Worm (Caenorhabditis elegans) whole organism, young adult: ENCODE results near the gene sra-33.
A peak's percentile ranks its signal among the peaks of the same experiment; 100 is the strongest.

Experiments used
- B0019.2 ChIP-seq: fragments of 200-800 bp; sonication (Bioruptor generic); conservative IDR thresholded peaks from 2 replicates; pipeline ENCODE4 v1.3.6; 2022; ENCODE audit warnings: missing genetic modification reagents, missing genetic modification characterization, missing compliant biosample characterization
- B0336.3 ChIP-seq: fragments of 200-800 bp; sonication (Bioruptor generic); IDR thresholded peaks from 2 replicates; pipeline ENCODE4 v1.3.6; 2022; ENCODE audit warnings: missing genetic modification characterization, missing compliant biosample characterization
- C06A6.2 ChIP-seq: fragments of 200-800 bp; sonication (Bioruptor generic); conservative IDR thresholded peaks from 2 replicates; pipeline ENCODE4 v1.3.6; 2022; ENCODE audit warnings: missing genetic modification characterization, missing compliant biosample characterization
- D2030.7 ChIP-seq: fragments of 200-800 bp; sonication (Bioruptor generic); IDR thresholded peaks from 2 replicates; pipeline ENCODE4 v1.3.6; 2022; ENCODE audit warnings: missing genetic modification reagents, missing genetic modification characterization, missing compliant biosample characterization
- F33H1.4 ChIP-seq: fragments of 200-800 bp; sonication (Bioruptor generic); IDR thresholded peaks from 2 replicates; pipeline ENCODE4 v1.3.6; 2022; ENCODE audit warnings: missing genetic modification reagents, missing genetic modification characterization, missing compliant biosample characterization
- F37B4.10 ChIP-seq: fragments of 200-800 bp; sonication (Bioruptor generic); IDR thresholded peaks from 2 replicates; pipeline ENCODE4 v1.3.6; 2022; ENCODE audit warnings: missing genetic modification characterization, missing compliant biosample characterization
- F39B2.1 ChIP-seq: fragments of 200-800 bp; sonication (Bioruptor generic); IDR thresholded peaks from 2 replicates; pipeline ENCODE4 v1.3.6; 2022; ENCODE audit warnings: missing genetic modification reagents, missing genetic modification characterization, missing compliant biosample characterization
- F49E8.2 ChIP-seq: sonication (generic microtip); optimal IDR thresholded peaks from 3 replicates; lab custom pipeline; 2017; ENCODE audit warnings: missing genetic modification characterization, mild to moderate bottlenecking, missing compliant biosample characterization, antibody characterized with exemption, moderate library complexity; ENCODE audit not compliant: insufficient read depth
- F52B5.7 ChIP-seq: sonication (generic microtip); optimal IDR thresholded peaks from 2 replicates; lab custom pipeline; 2016; ENCODE audit warnings: mild to moderate bottlenecking, missing genetic modification characterization, missing compliant biosample characterization
- F55B11.4 ChIP-seq: sonication (generic microtip); optimal IDR thresholded peaks from 2 replicates; lab custom pipeline; 2016; ENCODE audit warnings: missing compliant biosample characterization, missing genetic modification characterization, borderline replicate concordance; ENCODE audit not compliant: insufficient read depth
- F57A8.1 ChIP-seq: fragments of 200-800 bp; sonication (Bioruptor generic); optimal IDR thresholded peaks from 2 replicates; lab custom pipeline; 2018; ENCODE audit warnings: mild to moderate bottlenecking, missing genetic modification characterization, moderate library complexity, missing compliant biosample characterization
- F57C9.4 ChIP-seq: sonication (generic microtip); optimal IDR thresholded peaks from 2 replicates; lab custom pipeline; 2017; ENCODE audit warnings: mild to moderate bottlenecking, missing genetic modification characterization, missing compliant biosample characterization
- Y53G8AR.9 ChIP-seq: fragments of 200-800 bp; sonication (Bioruptor generic); conservative IDR thresholded peaks from 2 replicates; pipeline ENCODE4 v1.3.6; 2022; ENCODE audit warnings: missing genetic modification reagents, missing genetic modification characterization, missing compliant biosample characterization
- Y67H2A.10 ChIP-seq: fragments of 200-800 bp; sonication (Bioruptor generic); conservative IDR thresholded peaks from 2 replicates; pipeline ENCODE4 v1.3.6; 2022; ENCODE audit warnings: missing genetic modification reagents, missing genetic modification characterization, missing compliant biosample characterization
- akir-1 ChIP-seq: fragments of 200-800 bp; sonication (Bioruptor generic); optimal IDR thresholded peaks from 2 replicates; lab custom pipeline; 2018; ENCODE audit warnings: mild to moderate bottlenecking, missing genetic modification characterization, moderate library complexity, missing compliant biosample characterization
- atf-7 ChIP-seq: sonication (generic microtip); optimal IDR thresholded peaks from 2 replicates; lab custom pipeline; 2017; ENCODE audit warnings: mild to moderate bottlenecking, missing genetic modification characterization, missing compliant biosample characterization
- athp-1 ChIP-seq: sonication (generic microtip); optimal IDR thresholded peaks from 2 replicates; lab custom pipeline; 2017; ENCODE audit warnings: mild to moderate bottlenecking, missing genetic modification characterization, missing compliant biosample characterization
- bed-1 ChIP-seq: fragments of 200-800 bp; sonication (Bioruptor generic); IDR thresholded peaks from 2 replicates; pipeline ENCODE4 v1.3.6; 2022; ENCODE audit warnings: missing genetic modification reagents, missing genetic modification characterization, missing compliant biosample characterization
- ceh-100 ChIP-seq: fragments of 200-800 bp; sonication (Bioruptor generic); IDR thresholded peaks from 2 replicates; pipeline ENCODE4 v1.3.6; 2022; ENCODE audit warnings: missing genetic modification reagents, missing genetic modification characterization, missing compliant biosample characterization
- ceh-27 ChIP-seq: fragments of 200-800 bp; sonication (Bioruptor generic); optimal IDR thresholded peaks from 2 replicates; lab custom pipeline; 2018; ENCODE audit warnings: mild to moderate bottlenecking, missing genetic modification characterization, moderate library complexity, missing compliant biosample characterization
- ceh-91 ChIP-seq: fragments of 200-800 bp; sonication (Bioruptor generic); IDR thresholded peaks from 2 replicates; pipeline ENCODE4 v1.3.6; 2022; ENCODE audit warnings: missing genetic modification reagents, missing genetic modification characterization, missing compliant biosample characterization
- die-1 ChIP-seq: sonication (generic microtip); optimal IDR thresholded peaks from 2 replicates; lab custom pipeline; 2016; ENCODE audit warnings: missing genotype, mild to moderate bottlenecking, missing genetic modification characterization, missing compliant biosample characterization
- ekl-4 ChIP-seq: fragments of 200-800 bp; sonication (Bioruptor generic); IDR thresholded peaks from 2 replicates; pipeline ENCODE4 v1.3.6; 2022; ENCODE audit warnings: missing genetic modification reagents, missing genetic modification characterization, missing compliant biosample characterization
- fkh-3 ChIP-seq: sonication (generic microtip); optimal IDR thresholded peaks from 2 replicates; lab custom pipeline; 2016; ENCODE audit warnings: mild to moderate bottlenecking, missing genetic modification characterization, missing compliant biosample characterization
- gei-17 ChIP-seq: fragments of 200-800 bp; sonication (Bioruptor generic); optimal IDR thresholded peaks from 2 replicates; lab custom pipeline; 2018; ENCODE audit warnings: mild to moderate bottlenecking, missing genetic modification characterization, missing compliant biosample characterization
- hlh-26 ChIP-seq: fragments of 200-800 bp; sonication (Bioruptor generic); conservative IDR thresholded peaks from 2 replicates; pipeline ENCODE4 v1.3.6; 2022; ENCODE audit warnings: missing genetic modification reagents, missing genetic modification characterization, missing compliant biosample characterization
- lin-40 ChIP-seq: sonication (generic microtip); optimal IDR thresholded peaks from 2 replicates; lab custom pipeline; 2016; ENCODE audit warnings: missing genetic modification characterization, mild to moderate bottlenecking, missing compliant biosample characterization, missing genotype, missing genetic modification reagents
- lsl-1 ChIP-seq: fragments of 200-800 bp; sonication (Bioruptor generic); optimal IDR thresholded peaks from 2 replicates; lab custom pipeline; 2018; ENCODE audit warnings: mild to moderate bottlenecking, missing genetic modification characterization, moderate library complexity, missing compliant biosample characterization
- madf-10 ChIP-seq: sonication (generic microtip); optimal IDR thresholded peaks from 2 replicates; lab custom pipeline; 2016; ENCODE audit warnings: mild to moderate bottlenecking, missing genetic modification characterization, missing compliant biosample characterization
- madf-3 ChIP-seq: fragments of 200-800 bp; sonication (Bioruptor generic); IDR thresholded peaks from 2 replicates; pipeline ENCODE4 v1.3.6; 2022; ENCODE audit warnings: missing genetic modification reagents, missing genetic modification characterization, missing compliant biosample characterization
- madf-6 ChIP-seq: fragments of 200-800 bp; sonication (Bioruptor generic); IDR thresholded peaks from 2 replicates; pipeline ENCODE4 v1.3.6; 2022; ENCODE audit warnings: missing genetic modification reagents, missing genetic modification characterization, missing compliant biosample characterization
- madf-8 ChIP-seq: fragments of 200-800 bp; sonication (Bioruptor generic); conservative IDR thresholded peaks from 2 replicates; pipeline ENCODE4 v1.3.6; 2022; ENCODE audit warnings: missing genetic modification reagents, missing genetic modification characterization, missing compliant biosample characterization
- mel-28 ChIP-seq: sonication (generic microtip); optimal IDR thresholded peaks from 2 replicates; lab custom pipeline; 2016; ENCODE audit warnings: borderline replicate concordance, mild to moderate bottlenecking, missing genetic modification characterization, missing compliant biosample characterization
- mes-4 ChIP-seq: sonication (generic microtip); optimal IDR thresholded peaks from 2 replicates; lab custom pipeline; 2016; ENCODE audit warnings: missing genotype, missing genetic modification characterization, missing compliant biosample characterization
- nhr-27 ChIP-seq: fragments of 200-800 bp; sonication (Bioruptor generic); optimal IDR thresholded peaks from 2 replicates; lab custom pipeline; 2018; ENCODE audit warnings: mild to moderate bottlenecking, missing genetic modification characterization, moderate library complexity, missing compliant biosample characterization
- nhr-80 ChIP-seq: sonication (generic microtip); optimal IDR thresholded peaks from 2 replicates; lab custom pipeline; 2016; ENCODE audit warnings: missing genetic modification characterization, missing compliant biosample characterization
- nhr-90 ChIP-seq: sonication (generic microtip); optimal IDR thresholded peaks from 2 replicates; lab custom pipeline; 2016; ENCODE audit warnings: missing genotype, mild to moderate bottlenecking, missing genetic modification characterization, missing compliant biosample characterization
- pbrm-1 ChIP-seq: fragments of 200-800 bp; sonication (Bioruptor generic); IDR thresholded peaks from 2 replicates; pipeline ENCODE4 v1.3.6; 2022; ENCODE audit warnings: missing genetic modification reagents, missing genetic modification characterization, missing compliant biosample characterization
- rcor-1 ChIP-seq: fragments of 200-800 bp; sonication (Bioruptor generic); IDR thresholded peaks from 2 replicates; pipeline ENCODE4 v1.3.6; 2022; ENCODE audit warnings: missing genetic modification reagents, missing genetic modification characterization, missing compliant biosample characterization
- rec-8 ChIP-seq, 2 experiments: sonication (generic microtip); optimal IDR thresholded peaks; 2 replicates each; lab custom pipeline; 2016; ENCODE audit warnings: mild to moderate bottlenecking in 2 of 2, missing genetic modification characterization in 2 of 2, missing genetic modification reagents in 2 of 2, missing genotype in 2 of 2, missing biosample characterization in 1 of 2, missing compliant biosample characterization in 1 of 2, moderate library complexity in 1 of 2
- sea-2 ChIP-seq: fragments of 200-800 bp; sonication (Bioruptor generic); IDR thresholded peaks from 2 replicates; pipeline ENCODE4 v1.3.6; 2022; ENCODE audit warnings: missing genetic modification characterization, missing compliant biosample characterization
- snpc-1.1 ChIP-seq: sonication (generic microtip); optimal IDR thresholded peaks from 2 replicates; lab custom pipeline; 2017; ENCODE audit warnings: missing genetic modification characterization, mild to moderate bottlenecking, missing compliant biosample characterization, antibody characterized with exemption, moderate library complexity, missing genotype, missing genetic modification reagents; ENCODE audit not compliant: insufficient read depth
- snpc-1.3 ChIP-seq: sonication (generic microtip); optimal IDR thresholded peaks from 2 replicates; lab custom pipeline; 2017; ENCODE audit warnings: missing genetic modification characterization, mild to moderate bottlenecking, missing compliant biosample characterization, antibody characterized with exemption, moderate library complexity, missing genotype, missing genetic modification reagents; ENCODE audit not compliant: insufficient read depth
- tbx-9 ChIP-seq: sonication (generic microtip); optimal IDR thresholded peaks from 2 replicates; lab custom pipeline; 2016; ENCODE audit warnings: borderline replicate concordance, missing genetic modification characterization, inconsistent platforms, missing compliant biosample characterization
- xnd-1 ChIP-seq: sonication (generic microtip); optimal IDR thresholded peaks from 2 replicates; lab custom pipeline; 2016; ENCODE audit warnings: missing genotype, missing genetic modification reagents, missing genetic modification characterization, missing compliant biosample characterization
- ztf-18 ChIP-seq: sonication (generic microtip); optimal IDR thresholded peaks from 2 replicates; lab custom pipeline; 2016; ENCODE audit warnings: missing genotype, mild to moderate bottlenecking, missing genetic modification characterization, missing compliant biosample characterization
- ztf-26 ChIP-seq: sonication (generic microtip); optimal IDR thresholded peaks from 2 replicates; lab custom pipeline; 2017; ENCODE audit warnings: missing genetic modification characterization, missing compliant biosample characterization
- ztf-28 ChIP-seq: fragments of 200-800 bp; sonication (Bioruptor generic); IDR thresholded peaks from 2 replicates; pipeline ENCODE4 v1.3.6; 2022; ENCODE audit warnings: missing genetic modification reagents, missing genetic modification characterization, missing compliant biosample characterization

The sra-33 gene

DNA sequence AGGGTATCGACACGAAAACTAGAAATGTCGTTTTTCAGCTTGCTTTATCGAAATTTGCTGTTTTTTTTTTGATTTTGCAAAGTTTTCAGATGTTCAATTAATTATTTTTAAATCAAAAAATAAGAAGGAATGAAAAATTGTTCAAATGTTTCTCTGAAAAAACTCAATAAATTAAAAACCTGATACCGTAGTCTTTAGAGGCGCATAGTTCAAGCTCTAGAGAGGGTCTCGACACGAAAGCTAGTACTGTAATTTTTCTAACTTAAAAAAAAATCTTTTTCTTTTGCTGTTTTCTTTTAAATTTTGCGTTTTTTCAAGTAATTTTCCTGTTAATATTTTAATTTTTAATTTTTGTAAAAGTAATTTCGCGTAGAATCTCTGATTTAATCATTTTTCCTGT is 29.2 kb upstream of the sra-33 start:
- TF ChIP-seq rcor-1 (no peak), sea-2 (no peak), madf-8 (peak; percentile 62; the same call in 1 of the 2 replicates), lsl-1 (GFP tag; lab: Kevin White, UChicago) (peak; percentile 97), nhr-27 (no peak), nhr-80 (tag; lab: Kevin White, UChicago) (no peak), ceh-91 (GFP tag; lab: Robert Waterston, UW) (0 out of 2 replicates have a peak, but pooled peaks have one; percentile 47), xnd-1 (tag; lab: Kevin White, UChicago) (peak; percentile 87), mel-28 (tag; lab: Kevin White, UChicago) (no peak), tbx-9 (tag; lab: Kevin White, UChicago) (no peak), madf-6 (GFP tag; lab: Robert Waterston, UW) (peak; percentile 90), rec-8 (tag; optimal IDR thresholded peaks at IDR 0.05; lab: Kevin White, UChicago) (no peak), F33H1.4 (peak; percentile 90), F57C9.4 (tag; lab: Kevin White, UChicago) (no peak), F49E8.2 (tag; lab: Kevin White, UChicago) (peak; percentile 7), D2030.7 (GFP tag; lab: Robert Waterston, UW) (no peak; the same call in 1 of the 2 replicates), fkh-3 (tag; lab: Kevin White, UChicago) (no peak), hlh-26 (no peak), atf-7 (tag; lab: Kevin White, UChicago) (no peak), madf-10 (no peak), madf-3 (GFP tag; lab: Robert Waterston, UW) (no peak), ceh-27 (GFP tag; lab: Kevin White, UChicago) (no peak), B0019.2 (GFP tag; lab: Robert Waterston, UW) (no peak), ekl-4 (GFP tag; lab: Robert Waterston, UW) (no peak), F52B5.7 (tag; lab: Kevin White, UChicago) (no peak), C06A6.2 (no peak), ztf-26 (no peak), athp-1 (tag; lab: Kevin White, UChicago) (no peak), F57A8.1 (GFP tag; lab: Kevin White, UChicago) (no peak), mes-4 (tag; lab: Kevin White, UChicago) (no peak), Y67H2A.10 (GFP tag; lab: Robert Waterston, UW) (no peak), snpc-1.1 (tag; lab: Kevin White, UChicago) (no peak), F39B2.1 (GFP tag; lab: Robert Waterston, UW) (no peak)

DNA sequence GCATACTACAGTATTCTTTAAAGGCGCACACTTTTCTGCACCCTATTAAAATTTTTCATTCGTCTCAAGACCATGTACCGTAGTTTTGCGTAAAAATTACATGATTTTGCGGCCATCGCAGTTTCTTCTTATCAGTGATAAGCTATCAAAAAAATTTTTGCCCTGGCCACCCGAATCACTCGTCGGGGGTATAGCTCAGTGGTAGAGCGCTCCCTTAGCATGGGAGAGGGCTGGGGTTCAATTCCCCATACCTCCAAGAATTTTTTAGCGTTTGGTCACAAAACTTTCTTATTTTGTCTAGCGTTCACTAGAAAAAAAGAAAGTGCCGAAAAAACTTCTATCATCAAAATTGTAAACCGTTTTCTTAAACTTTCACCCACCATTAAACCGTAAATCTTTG is 28.2 kb upstream of the sra-33 start:
- TF ChIP-seq akir-1 (GFP tag; lab: Kevin White, UChicago) (no peak), ceh-100 (GFP tag; lab: Robert Waterston, UW) (0 out of 2 replicates have a peak, but pooled peaks have one; percentile 18), ztf-28 (GFP tag; lab: Robert Waterston, UW) (no peak), F37B4.10 (GFP tag; lab: Robert Waterston, UW) (no peak), ekl-4 (GFP tag; lab: Robert Waterston, UW) (no peak), Y53G8AR.9 (GFP tag; lab: Robert Waterston, UW) (no peak), F55B11.4 (tag; lab: Kevin White, UChicago) (no peak), B0336.3 (GFP tag; lab: Robert Waterston, UW) (0 out of 2 replicates have a peak, but pooled peaks have one; percentile 22), rcor-1 (no peak), bed-1 (no peak), snpc-1.3 (tag; lab: Kevin White, UChicago) (peak; percentile 16), madf-6 (GFP tag; lab: Robert Waterston, UW) (peak; percentile 42; the same call in 1 of the 2 replicates), die-1 (tag; lab: Kevin White, UChicago) (peak; percentile 67), ztf-18 (peak; percentile 25), gei-17 (no peak), F57C9.4 (tag; lab: Kevin White, UChicago) (no peak), nhr-90 (peak; percentile 46), pbrm-1 (GFP tag; lab: Robert Waterston, UW) (no peak), lin-40 (tag; lab: Kevin White, UChicago) (no peak), xnd-1 (tag; lab: Kevin White, UChicago) (peak; percentile 17)
